Worm (Caenorhabditis elegans) whole organism, midembryonic: ENCODE results near the gene mcat-1.

ENCODE experiments used
- flt-1 ChIP-seq: fragments of 200-800 bp; sonication (Bioruptor generic); IDR thresholded peaks from 2 replicates; pipeline ENCODE4 v1.3.6; 2022; ENCODE audit warnings: missing genetic modification characterization, missing compliant biosample characterization
- klf-2 ChIP-seq: fragments of 200-800 bp; sonication (Bioruptor generic); conservative IDR thresholded peaks from 2 replicates; pipeline ENCODE4 v1.3.6; 2022; ENCODE audit warnings: missing genetic modification reagents, missing genetic modification characterization, missing compliant biosample characterization
- med-1 ChIP-seq: sonication (generic microtip); optimal IDR thresholded peaks from 2 replicates; lab custom pipeline; 2017; ENCODE audit warnings: missing genetic modification characterization, mild to moderate bottlenecking, missing compliant biosample characterization, antibody characterized with exemption, missing genetic modification reagents; ENCODE audit not compliant: insufficient read depth
- ztf-23 ChIP-seq: fragments of 200-800 bp; sonication (Bioruptor generic); IDR thresholded peaks from 2 replicates; pipeline ENCODE4 v1.3.6; 2022; ENCODE audit warnings: missing genetic modification reagents, missing genetic modification characterization, missing compliant biosample characterization
- ztf-29 ChIP-seq: fragments of 200-800 bp; sonication (Bioruptor generic); IDR thresholded peaks from 2 replicates; pipeline ENCODE4 v1.3.6; 2022; ENCODE audit warnings: missing genetic modification reagents, missing genetic modification characterization, missing compliant biosample characterization

ce11 chrII:133548-134275, 42.4 kb upstream of the mcat-1 start, which contains the start of gene cwn-1:
- TF ChIP-seq ztf-29 (GFP tag; lab: Robert Waterston, UW) (no peak), flt-1 (GFP tag; lab: Robert Waterston, UW) (no peak), klf-2 (GFP tag; lab: Robert Waterston, UW) (no peak), med-1 (no peak), ztf-23 (no peak)
